Fruit fly (Drosophila melanogaster) whole organism, prepupa: ENCODE data around the gene CG4239.

Source experiments
- CG10631 ChIP-seq: fragments of 200-800 bp; sonication (Bioruptor generic); optimal IDR thresholded peaks from 2 replicates; lab custom pipeline; 2016; ENCODE audit warnings: missing biosample characterization, missing genetic modification characterization
- CG11294 ChIP-seq: fragments of 200-800 bp; sonication (Bioruptor generic); IDR thresholded peaks from 2 replicates; pipeline ENCODE4 v1.3.6; 2022; ENCODE audit warnings: missing biosample characterization, missing genetic modification characterization
- CG11762 ChIP-seq: fragments of 200-800 bp; sonication (Bioruptor generic); optimal IDR thresholded peaks from 3 replicates; lab custom pipeline; 2016; ENCODE audit warnings: missing biosample characterization, missing genetic modification characterization; ENCODE audit not compliant: insufficient read depth
- CG15336 ChIP-seq: fragments of 200-800 bp; sonication (Bioruptor generic); IDR thresholded peaks from 2 replicates; pipeline ENCODE4 v1.3.6; 2022; ENCODE audit warnings: missing biosample characterization, missing genetic modification characterization
- CG1621 ChIP-seq: fragments of 200-800 bp; sonication (Bioruptor generic); optimal IDR thresholded peaks from 3 replicates; lab custom pipeline; 2018; ENCODE audit warnings: missing biosample characterization, mild to moderate bottlenecking, missing genetic modification characterization
- CG16779 ChIP-seq: fragments of 200-800 bp; sonication (Bioruptor generic); optimal IDR thresholded peaks from 3 replicates; lab custom pipeline; 2017; ENCODE audit warnings: missing biosample characterization, mild to moderate bottlenecking, missing genetic modification characterization
- CG31627 ChIP-seq: fragments of 200-800 bp; sonication (Bioruptor generic); optimal IDR thresholded peaks from 3 replicates; lab custom pipeline; 2016; ENCODE audit warnings: missing biosample characterization, missing genetic modification characterization
- CG32006 ChIP-seq: fragments of 200-800 bp; sonication (Bioruptor generic); optimal IDR thresholded peaks from 3 replicates; lab custom pipeline; 2017; ENCODE audit warnings: missing biosample characterization, mild to moderate bottlenecking, missing genetic modification characterization
- CG3919 ChIP-seq: fragments of 200-800 bp; sonication (Bioruptor generic); optimal IDR thresholded peaks from 3 replicates; lab custom pipeline; 2016; ENCODE audit warnings: missing biosample characterization, missing genetic modification characterization
- CG4318 ChIP-seq: fragments of 200-800 bp; sonication (Bioruptor generic); optimal IDR thresholded peaks from 3 replicates; lab custom pipeline; 2017; ENCODE audit warnings: missing biosample characterization, mild to moderate bottlenecking, missing genetic modification characterization
- CG6276 ChIP-seq: fragments of 200-800 bp; sonication (Bioruptor generic); optimal IDR thresholded peaks from 2 replicates; lab custom pipeline; 2017; ENCODE audit warnings: missing biosample characterization, mild to moderate bottlenecking, missing genetic modification characterization
- CG6792 ChIP-seq: fragments of 200-800 bp; sonication (Bioruptor generic); optimal IDR thresholded peaks from 3 replicates; lab custom pipeline; 2016; ENCODE audit warnings: missing biosample characterization, missing genetic modification characterization
- CG6808 ChIP-seq: fragments of 200-800 bp; sonication (Bioruptor generic); optimal IDR thresholded peaks from 3 replicates; lab custom pipeline; 2017; ENCODE audit warnings: missing biosample characterization, missing genetic modification characterization, mild to moderate bottlenecking, moderate library complexity, missing genetic modification reagents
- CG6854 ChIP-seq: fragments of 200-800 bp; sonication (Bioruptor generic); optimal IDR thresholded peaks from 2 replicates; lab custom pipeline; 2017; ENCODE audit warnings: missing biosample characterization, mild to moderate bottlenecking, missing genetic modification characterization
- CG8319 ChIP-seq: fragments of 200-800 bp; sonication (Bioruptor generic); optimal IDR thresholded peaks from 3 replicates; lab custom pipeline; 2016; ENCODE audit warnings: missing biosample characterization, missing genetic modification characterization
- CG8632 ChIP-seq: fragments of 200-800 bp; sonication (Bioruptor generic); optimal IDR thresholded peaks from 3 replicates; lab custom pipeline; 2016; ENCODE audit warnings: missing biosample characterization, missing genetic modification characterization
- CG9139 ChIP-seq: fragments of 200-800 bp; sonication (Bioruptor generic); optimal IDR thresholded peaks from 3 replicates; lab custom pipeline; 2017; ENCODE audit warnings: missing biosample characterization, mild to moderate bottlenecking, missing genetic modification characterization
- Eip75B ChIP-seq: fragments of 200-800 bp; sonication (Bioruptor generic); optimal IDR thresholded peaks from 3 replicates; lab custom pipeline; 2016; ENCODE audit warnings: missing biosample characterization, missing genetic modification characterization
- Eip78C ChIP-seq: fragments of 200-800 bp; sonication (Bioruptor generic); peaks from one replicate; lab custom pipeline; 2016; ENCODE audit warnings: missing biosample characterization, missing genetic modification characterization
- Hr38 ChIP-seq: sonication (Bioruptor generic); optimal IDR thresholded peaks from 2 replicates; lab custom pipeline; 2016; ENCODE audit warnings: missing biosample characterization, missing genetic modification characterization
- Hr39 ChIP-seq: fragments of 200-800 bp; sonication (Bioruptor generic); optimal IDR thresholded peaks from 2 replicates; lab custom pipeline; 2016; ENCODE audit warnings: missing biosample characterization, missing genetic modification characterization
- Lpt ChIP-seq: fragments of 200-800 bp; sonication (Bioruptor generic); optimal IDR thresholded peaks from 3 replicates; lab custom pipeline; 2016; ENCODE audit warnings: missing biosample characterization, missing genetic modification characterization
- Met ChIP-seq: fragments of 200-800 bp; sonication (Bioruptor generic); optimal IDR thresholded peaks from 3 replicates; lab custom pipeline; 2016; ENCODE audit warnings: missing biosample characterization, missing genetic modification characterization
- Sox102F ChIP-seq: fragments of 200-800 bp; sonication (Bioruptor generic); optimal IDR thresholded peaks from 2 replicates; lab custom pipeline; 2016; ENCODE audit warnings: missing biosample characterization, mild to moderate bottlenecking, missing genetic modification characterization
- Sox14 ChIP-seq: fragments of 200-800 bp; sonication (Bioruptor generic); optimal IDR thresholded peaks from 3 replicates; lab custom pipeline; 2016; ENCODE audit warnings: missing biosample characterization, missing genetic modification characterization
- Sox15 ChIP-seq: fragments of 200-800 bp; sonication (Bioruptor generic); optimal IDR thresholded peaks from 3 replicates; lab custom pipeline; 2016; ENCODE audit warnings: missing biosample characterization, missing genetic modification characterization
- acj6 ChIP-seq: fragments of 200-800 bp; sonication (Bioruptor generic); optimal IDR thresholded peaks from 3 replicates; lab custom pipeline; 2016; ENCODE audit warnings: missing biosample characterization, missing genetic modification characterization
- cyc ChIP-seq: fragments of 200-800 bp; sonication (Bioruptor generic); optimal IDR thresholded peaks from 3 replicates; lab custom pipeline; 2016; ENCODE audit warnings: missing biosample characterization, missing genetic modification characterization
- dac ChIP-seq: fragments of 200-800 bp; sonication (Bioruptor generic); optimal IDR thresholded peaks from 2 replicates; lab custom pipeline; 2017; ENCODE audit warnings: missing biosample characterization, mild to moderate bottlenecking, missing genetic modification characterization
- eg ChIP-seq: fragments of 200-800 bp; sonication (Bioruptor generic); IDR thresholded peaks from 3 replicates; pipeline ENCODE4 v1.3.6; 2022; ENCODE audit warnings: missing biosample characterization, missing genetic modification characterization
- fd85E ChIP-seq: fragments of 200-800 bp; sonication (Bioruptor generic); optimal IDR thresholded peaks from 3 replicates; lab custom pipeline; 2016; ENCODE audit warnings: missing biosample characterization, missing genetic modification characterization
- fkh ChIP-seq: fragments of 200-800 bp; sonication (Bioruptor generic); optimal IDR thresholded peaks from 3 replicates; lab custom pipeline; 2017; ENCODE audit warnings: missing biosample characterization, mild to moderate bottlenecking, missing genetic modification characterization, moderate library complexity
- lz ChIP-seq: fragments of 200-800 bp; sonication (Bioruptor generic); optimal IDR thresholded peaks from 3 replicates; lab custom pipeline; 2016; ENCODE audit warnings: missing biosample characterization, missing genetic modification characterization
- net ChIP-seq: fragments of 200-800 bp; sonication (Bioruptor generic); optimal IDR thresholded peaks from 3 replicates; lab custom pipeline; 2016; ENCODE audit warnings: missing biosample characterization, missing genetic modification characterization
- pdm3 ChIP-seq: fragments of 200-800 bp; sonication (Bioruptor generic); optimal IDR thresholded peaks from 3 replicates; lab custom pipeline; 2016; ENCODE audit warnings: missing biosample characterization, missing genetic modification characterization
- salr ChIP-seq, 2 experiments: fragments of 200-800 bp; sonication (Bioruptor generic); optimal IDR thresholded peaks; 3 replicates each; lab custom pipeline; 2016 to 2018; ENCODE audit warnings: missing biosample characterization in 2 of 2, missing genetic modification characterization in 2 of 2, mild to moderate bottlenecking in 1 of 2
- spab ChIP-seq: fragments of 200-800 bp; sonication (Bioruptor generic); optimal IDR thresholded peaks from 2 replicates; lab custom pipeline; 2017; ENCODE audit warnings: missing biosample characterization, mild to moderate bottlenecking, missing genetic modification characterization, missing genetic modification reagents
- svp ChIP-seq: fragments of 200-800 bp; sonication (Bioruptor generic); peaks from one replicate; lab custom pipeline; 2016; ENCODE audit warnings: missing biosample characterization, missing genetic modification characterization
- vri ChIP-seq: fragments of 200-800 bp; sonication (Bioruptor generic); optimal IDR thresholded peaks from 3 replicates; lab custom pipeline; 2016; ENCODE audit warnings: missing biosample characterization, mild to moderate bottlenecking, missing genetic modification characterization

Gene CG4239

dm6 chrX:16403811-16404420 lies 18.8 kb downstream of the CG4239 start (continued):
- TF ChIP-seq Met (GFP tag; lab: Kevin White, UChicago): no peak
- TF ChIP-seq CG11762 (GFP tag; lab: Kevin White, UChicago): peak; percentile 54
- peak; percentile 80 for TF ChIP-seq pdm3 (GFP tag; lab: Kevin White, UChicago)
- TF ChIP-seq salr (GFP tag; optimal IDR thresholded peaks at IDR 0.05; lab: Kevin White, UChicago): no peak
- TF ChIP-seq CG32006 (GFP tag; lab: Kevin White, UChicago): peak; percentile 79
- TF ChIP-seq CG8632 (GFP tag; lab: Kevin White, UChicago): peak; percentile 66
- TF ChIP-seq CG6276 (GFP tag; lab: Kevin White, UChicago): no peak
- TF ChIP-seq CG1621 (tag; lab: Kevin White, UChicago): no peak
- no peak for TF ChIP-seq Hr39
- TF ChIP-seq eg (GFP tag; lab: Robert Waterston, UW): peak; percentile 89
- peak; percentile 35 for TF ChIP-seq Sox15 (GFP tag; lab: Kevin White, UChicago)
- peak; percentile 49 for TF ChIP-seq Sox102F (GFP tag; lab: Kevin White, UChicago)
- TF ChIP-seq Lpt: peak; percentile 62
- TF ChIP-seq cyc: peak; percentile 48
- peak; percentile 53 for TF ChIP-seq CG10631
- TF ChIP-seq Eip75B (GFP tag; lab: Kevin White, UChicago): no peak
- peak; percentile 73 for TF ChIP-seq net
- peak; percentile 46 for TF ChIP-seq CG31627
- no peak for TF ChIP-seq CG6854
- peak; percentile 74 for TF ChIP-seq CG3919 (GFP tag; lab: Kevin White, UChicago)
- peak; percentile 90 for TF ChIP-seq vri (GFP tag; lab: Kevin White, UChicago)
- TF ChIP-seq CG15336 (GFP tag; lab: Robert Waterston, UW): peak; percentile 90
- TF ChIP-seq CG9139 (GFP tag; lab: Kevin White, UChicago): no peak
- TF ChIP-seq fd85E (GFP tag; lab: Kevin White, UChicago): no peak
- TF ChIP-seq Eip78C (GFP tag; lab: Kevin White, UChicago): peak; percentile 92
- TF ChIP-seq CG6792: peak; percentile 68
- no peak for TF ChIP-seq Hr38 (GFP tag; lab: Kevin White, UChicago)
- TF ChIP-seq Sox14 (GFP tag; lab: Kevin White, UChicago): no peak
- TF ChIP-seq CG6808 (GFP tag; lab: Kevin White, UChicago): no peak
- no peak for TF ChIP-seq spab (GFP tag; lab: Kevin White, UChicago)
- peak; percentile 38 for TF ChIP-seq dac
- TF ChIP-seq svp: peak; percentile 86
- TF ChIP-seq fkh (GFP tag; lab: Kevin White, UChicago): no peak
- TF ChIP-seq CG8319 (GFP tag; lab: Kevin White, UChicago): peak; percentile 31
- TF ChIP-seq CG4318 (GFP tag; lab: Kevin White, UChicago): peak; percentile 38

DNA sequence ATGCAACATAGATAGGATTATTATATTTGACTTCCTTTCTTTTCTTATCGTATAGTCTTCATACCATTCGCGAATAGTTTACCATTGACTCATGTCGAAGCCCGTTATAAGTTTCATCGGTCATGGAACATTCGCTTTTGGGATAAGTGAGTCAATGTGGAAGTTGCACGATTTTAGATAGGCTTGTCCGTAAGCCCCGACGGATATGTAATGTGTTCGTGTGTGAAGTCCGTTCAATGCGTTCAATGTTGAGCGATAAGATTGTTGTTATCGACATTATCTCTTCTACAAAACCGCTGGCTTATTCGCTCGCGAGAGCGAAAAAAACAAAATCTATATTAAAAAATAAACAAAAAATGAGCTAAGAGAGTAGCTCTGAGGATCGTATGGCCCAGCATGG lies 19.7 kb downstream of the CG4239 start, which contains the start of gene CG9981:
CG9981 (minus strand) TSS at position 320 of the 400 bp plus-strand sequence.
- no peak for TF ChIP-seq CG16779 (tag; lab: Kevin White, UChicago)
- TF ChIP-seq CG15336 (GFP tag; lab: Robert Waterston, UW): no peak
- TF ChIP-seq svp: peak; percentile 53
- TF ChIP-seq CG3919 (GFP tag; lab: Kevin White, UChicago): no peak
- peak; percentile 21 for TF ChIP-seq vri (GFP tag; lab: Kevin White, UChicago)
- no peak for TF ChIP-seq CG11294 (GFP tag; lab: Robert Waterston, UW)
- no peak for TF ChIP-seq pdm3 (GFP tag; lab: Kevin White, UChicago)
- TF ChIP-seq fd85E (GFP tag; lab: Kevin White, UChicago): no peak
- TF ChIP-seq acj6 (GFP tag; lab: Kevin White, UChicago): no peak
- no peak for TF ChIP-seq lz (GFP tag; lab: Kevin White, UChicago)
